Fruit fly (Drosophila melanogaster): ENCODE results near the gene CG31086.

Gene CG31086

DNA sequence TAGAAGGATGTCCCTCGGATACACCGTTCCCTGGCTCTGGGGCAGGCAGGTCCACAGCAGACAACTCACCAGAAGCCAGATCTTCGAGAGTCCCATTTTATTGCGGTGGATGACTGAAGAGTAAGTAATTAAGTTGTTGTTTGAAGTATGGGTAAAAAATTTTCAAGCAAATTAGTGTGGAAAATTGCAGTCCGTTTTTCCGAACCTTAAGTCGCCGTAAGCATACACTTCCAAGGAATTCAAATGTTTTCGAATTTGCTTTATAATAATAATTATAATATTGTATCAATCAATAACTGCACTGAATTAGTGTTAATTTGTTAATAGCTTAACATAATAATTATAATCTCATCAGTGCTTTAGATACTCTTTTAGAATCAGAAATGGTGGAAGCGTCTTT, 6.1 kb downstream of the CG31086 start, which contains the start of gene CG34129:
TSS of gene CG34129 (minus strand) at position 101 of the 400 bp plus-strand sequence.
- TF ChIP-seq acj6 (GFP tag; optimal IDR thresholded peaks at IDR 0.05) = no peak
- TF ChIP-seq CG6276 (GFP tag; optimal IDR thresholded peaks at IDR 0.05) = no peak
- no peak for TF ChIP-seq Met (GFP tag; optimal IDR thresholded peaks at IDR 0.05)
- no peak for TF ChIP-seq salr (GFP tag; optimal IDR thresholded peaks at IDR 0.05)
- no peak for TF ChIP-seq CG8632 (GFP tag; optimal IDR thresholded peaks at IDR 0.05)
- TF ChIP-seq CG4318 (GFP tag; optimal IDR thresholded peaks at IDR 0.05) = no peak
- TF ChIP-seq topi (GFP tag; optimal IDR thresholded peaks at IDR 0.05) = no peak

DNA sequence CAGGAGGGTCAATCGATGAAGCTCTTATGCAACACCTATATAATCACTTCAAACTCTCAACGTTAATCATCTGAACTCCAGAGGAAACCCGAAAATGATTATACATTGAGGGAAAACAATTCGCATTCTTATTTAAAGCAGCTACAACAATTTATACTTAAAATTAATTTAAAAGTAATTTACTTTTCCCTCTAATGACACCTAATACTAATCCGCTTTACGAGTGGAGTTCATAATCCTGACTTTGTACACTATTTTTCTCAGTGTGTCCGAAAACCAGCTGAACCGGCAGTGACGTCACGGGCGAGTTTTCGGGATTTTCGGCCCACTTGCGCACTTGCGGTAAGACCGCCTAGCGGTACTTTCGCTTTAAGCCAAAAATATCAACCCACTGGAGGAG, 7.2 kb downstream of the CG31086 start:
- no peak for TF ChIP-seq CG4318 (GFP tag; optimal IDR thresholded peaks at IDR 0.05)
- TF ChIP-seq CG16779 (tag; optimal IDR thresholded peaks at IDR 0.05) = no peak
- peak; percentile 78 for TF ChIP-seq topi (GFP tag; optimal IDR thresholded peaks at IDR 0.05)
- no peak for TF ChIP-seq Lpt (GFP tag; optimal IDR thresholded peaks at IDR 0.05)
- TF ChIP-seq CG6808 (GFP tag; optimal IDR thresholded peaks at IDR 0.05) = no peak
- TF ChIP-seq CG6792 (GFP tag; optimal IDR thresholded peaks at IDR 0.05) = peak; percentile 47
- TF ChIP-seq Blimp-1 (GFP tag; optimal IDR thresholded peaks at IDR 0.05) = peak; percentile 42
- peak; percentile 74 for TF ChIP-seq Hr39 (GFP tag; optimal IDR thresholded peaks at IDR 0.05)
- no peak for TF ChIP-seq CG10669 (GFP tag; optimal IDR thresholded peaks at IDR 0.05)
- TF ChIP-seq achi (GFP tag; optimal IDR thresholded peaks at IDR 0.05) = peak; percentile 24
- no peak for TF ChIP-seq Eip75B (GFP tag; optimal IDR thresholded peaks at IDR 0.05)
- TF ChIP-seq vri (GFP tag; optimal IDR thresholded peaks at IDR 0.05) = peak; percentile 23
- peak; percentile 22; the same call in 1 of the 3 replicates for TF ChIP-seq CG6163 (GFP tag; IDR thresholded peaks at IDR 0.05)
- TF ChIP-seq esn (GFP tag; optimal IDR thresholded peaks at IDR 0.05) = peak; percentile 76
- no peak for TF ChIP-seq ss (GFP tag; optimal IDR thresholded peaks at IDR 0.05)
- TF ChIP-seq fd59A (GFP tag; optimal IDR thresholded peaks at IDR 0.05) = no peak
- TF ChIP-seq net (GFP tag; optimal IDR thresholded peaks at IDR 0.05) = no peak
- TF ChIP-seq CG11902 (GFP tag; optimal IDR thresholded peaks at IDR 0.05) = peak; percentile 41
- no peak for TF ChIP-seq CG6854 (GFP tag; optimal IDR thresholded peaks at IDR 0.05)
- TF ChIP-seq fkh (GFP tag; optimal IDR thresholded peaks at IDR 0.05) = no peak
- no peak for TF ChIP-seq CG7368 (GFP tag; optimal IDR thresholded peaks at IDR 0.05)
- 0 out of 3 replicates have a peak, but pooled peaks have one; percentile 13 for TF ChIP-seq eg (GFP tag; IDR thresholded peaks at IDR 0.05)
- TF ChIP-seq svp (GFP tag) = peak; percentile 90
- TF ChIP-seq acj6 (GFP tag; optimal IDR thresholded peaks at IDR 0.05) = peak; percentile 40
- TF ChIP-seq CG15336 (GFP tag; IDR thresholded peaks at IDR 0.05) = no peak
- no peak for TF ChIP-seq CG32006 (GFP tag; optimal IDR thresholded peaks at IDR 0.05)
- peak; percentile 4 for TF ChIP-seq pdm3 (GFP tag; optimal IDR thresholded peaks at IDR 0.05)
- TF ChIP-seq Sox14 (GFP tag; optimal IDR thresholded peaks at IDR 0.05) = peak; percentile 13
- TF ChIP-seq OdsH (GFP tag; optimal IDR thresholded peaks at IDR 0.05) = peak; percentile 42
- no peak for TF ChIP-seq fd85E (GFP tag; optimal IDR thresholded peaks at IDR 0.05)
- peak; percentile 30; the same call in 1 of the 3 replicates for TF ChIP-seq CG8119 (GFP tag; IDR thresholded peaks at IDR 0.05)
- peak; percentile 44 for TF ChIP-seq CG3919 (GFP tag; optimal IDR thresholded peaks at IDR 0.05)
- TF ChIP-seq CG34406 (GFP tag; optimal IDR thresholded peaks at IDR 0.05) = peak; percentile 51
- TF ChIP-seq spab (GFP tag; optimal IDR thresholded peaks at IDR 0.05) = no peak
- TF ChIP-seq CG10631 (GFP tag; optimal IDR thresholded peaks at IDR 0.05) = peak; percentile 3
- TF ChIP-seq CG8319 (GFP tag; optimal IDR thresholded peaks at IDR 0.05) = peak; percentile 22
- peak; percentile 76 for TF ChIP-seq cyc (GFP tag; optimal IDR thresholded peaks at IDR 0.05)
- no peak for TF ChIP-seq Eip93F (GFP tag; optimal IDR thresholded peaks at IDR 0.05)
- peak; percentile 37 for TF ChIP-seq CG8632 (GFP tag; optimal IDR thresholded peaks at IDR 0.05)
- no peak for TF ChIP-seq Hr4 (GFP tag; optimal IDR thresholded peaks at IDR 0.05)
- TF ChIP-seq CG3032 (tag; optimal IDR thresholded peaks at IDR 0.05) = no peak
- TF ChIP-seq Eip78C (GFP tag) = peak; percentile 81
- TF ChIP-seq Ets21C (GFP tag; optimal IDR thresholded peaks at IDR 0.05) = peak; percentile 65
- peak; percentile 75 for TF ChIP-seq CG31627 (GFP tag; optimal IDR thresholded peaks at IDR 0.05)
- TF ChIP-seq Sox15 (GFP tag; optimal IDR thresholded peaks at IDR 0.05) = no peak
- peak; percentile 76 for TF ChIP-seq lz (GFP tag; optimal IDR thresholded peaks at IDR 0.05)
- peak; percentile 72 for TF ChIP-seq Smox (GFP tag; optimal IDR thresholded peaks at IDR 0.05)
- no peak for TF ChIP-seq CG6276 (GFP tag; optimal IDR thresholded peaks at IDR 0.05)
- peak; percentile 74 for TF ChIP-seq Met (GFP tag; optimal IDR thresholded peaks at IDR 0.05)

Data from whole organism, prepupa.